Fruit fly (Drosophila melanogaster) whole organism: ENCODE data around the gene feo.

Experiments used
- CG8478 ChIP-seq: fragments of >200 bp; optimal IDR thresholded peaks from 2 replicates; lab custom pipeline; 2018; ENCODE audit warnings: inconsistent platforms
- Dll ChIP-seq: fragments of >200 bp; optimal IDR thresholded peaks from 2 replicates; lab custom pipeline; 2017
- EcR ChIP-seq, 2 experiments: fragments of >200 bp; optimal IDR thresholded peaks; 2 replicates each; lab custom pipeline; 2017; ENCODE audit warnings: missing biosample characterization in 2 of 2, missing genetic modification characterization in 2 of 2, missing genetic modification reagents in 2 of 2
- pan ChIP-seq: fragments of >200 bp; optimal IDR thresholded peaks from 2 replicates; lab custom pipeline; 2017
- psq ChIP-seq: fragments of >200 bp; optimal IDR thresholded peaks from 2 replicates; lab custom pipeline; 2017
- usp ChIP-seq: fragments of >200 bp; optimal IDR thresholded peaks from 2 replicates; lab custom pipeline; 2017; ENCODE audit warnings: missing biosample characterization, missing genetic modification characterization, mixed read lengths

DNA sequence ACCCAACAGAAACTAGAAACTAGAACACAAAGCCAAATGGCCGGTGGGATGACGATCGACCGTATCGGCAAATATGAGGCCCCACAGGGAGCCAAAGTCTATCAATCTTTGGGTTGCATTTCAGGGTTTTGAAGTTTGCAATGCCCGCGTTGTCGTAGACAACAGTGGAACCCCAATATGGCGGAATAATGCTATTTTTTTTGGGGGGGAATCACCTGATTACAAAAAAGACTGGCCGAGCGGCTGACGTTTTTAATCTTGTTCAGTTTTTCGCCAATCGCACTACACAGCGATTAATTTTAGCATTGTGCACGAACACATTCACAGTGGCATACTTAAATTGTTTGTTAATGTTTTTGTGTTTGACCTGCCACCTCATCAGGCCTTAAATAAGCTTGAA is 21.8 kb upstream of the feo start:
- TF ChIP-seq Dll (lab: Kevin White, UChicago), result no peak
- no peak for TF ChIP-seq pan (lab: Kevin White, UChicago)
- no peak for TF ChIP-seq CG8478 (lab: Kevin White, UChicago)
- TF ChIP-seq usp (GFP tag; lab: Kevin White, UChicago), result no peak
- TF ChIP-seq psq (lab: Kevin White, UChicago), result no peak
- TF ChIP-seq EcR (GFP tag; optimal IDR thresholded peaks at IDR 0.05; lab: Kevin White, UChicago), result no peak
